Fruit fly (Drosophila melanogaster) whole organism, adult: Measurements from ENCODE around the gene CG6271.
A peak's percentile ranks its signal among the peaks of the same experiment; 100 is the strongest.

ENCODE experiments used
- CG11617 ChIP-seq: fragments of 200-800 bp; sonication (Bioruptor generic); optimal IDR thresholded peaks from 2 replicates; lab custom pipeline; 2017; ENCODE audit warnings: mild to moderate bottlenecking, missing biosample characterization, missing genetic modification reagents, missing genetic modification characterization
- CG12768 ChIP-seq: fragments of 200-800 bp; sonication (Bioruptor generic); optimal IDR thresholded peaks from 2 replicates; lab custom pipeline; 2017; ENCODE audit warnings: missing biosample characterization, missing genetic modification characterization, mild to moderate bottlenecking, moderate library complexity, missing genetic modification reagents
- CG14711 ChIP-seq: fragments of 200-800 bp; sonication (Bioruptor generic); optimal IDR thresholded peaks from 2 replicates; lab custom pipeline; 2018; ENCODE audit warnings: missing biosample characterization, mild to moderate bottlenecking, missing genetic modification characterization, moderate library complexity
- CG1620 ChIP-seq: fragments of 200-800 bp; sonication (Bioruptor generic); optimal IDR thresholded peaks from 2 replicates; lab custom pipeline; 2016; ENCODE audit warnings: missing biosample characterization, missing genetic modification characterization
- CG33017 ChIP-seq: fragments of 200-800 bp; sonication (Bioruptor generic); optimal IDR thresholded peaks from 2 replicates; lab custom pipeline; 2018; ENCODE audit warnings: missing biosample characterization, mild to moderate bottlenecking, missing genetic modification characterization, moderate library complexity
- CG5204 ChIP-seq: fragments of 200-800 bp; sonication (Bioruptor generic); optimal IDR thresholded peaks from 2 replicates; lab custom pipeline; 2016; ENCODE audit warnings: missing biosample characterization, missing genetic modification characterization
- CG7045 ChIP-seq: fragments of 200-800 bp; sonication (Bioruptor generic); optimal IDR thresholded peaks from 2 replicates; lab custom pipeline; 2017; ENCODE audit warnings: missing biosample characterization, mild to moderate bottlenecking, missing genetic modification characterization
- CG7101 ChIP-seq: fragments of 200-800 bp; sonication (Bioruptor generic); optimal IDR thresholded peaks from 2 replicates; lab custom pipeline; 2018; ENCODE audit warnings: missing biosample characterization, mild to moderate bottlenecking, missing genetic modification characterization, moderate library complexity
- Clk ChIP-seq: fragments of 200-800 bp; sonication (Bioruptor generic); optimal IDR thresholded peaks from 2 replicates; lab custom pipeline; 2017; ENCODE audit warnings: missing biosample characterization, missing genetic modification characterization
- Crg-1 ChIP-seq: fragments of 200-800 bp; sonication (Bioruptor generic); optimal IDR thresholded peaks from 2 replicates; lab custom pipeline; 2016; ENCODE audit warnings: missing biosample characterization, missing genetic modification characterization
- Hr96 ChIP-seq: fragments of 200-800 bp; sonication (Bioruptor generic); optimal IDR thresholded peaks from 2 replicates; lab custom pipeline; 2016; ENCODE audit warnings: missing biosample characterization, missing genetic modification characterization
- Mnt ChIP-seq: fragments of 200-800 bp; sonication (Bioruptor generic); optimal IDR thresholded peaks from 2 replicates; lab custom pipeline; 2016; ENCODE audit warnings: missing biosample characterization, mild to moderate bottlenecking, missing genetic modification characterization
- bab1 ChIP-seq: fragments of 200-800 bp; sonication (Bioruptor generic); optimal IDR thresholded peaks from 3 replicates; lab custom pipeline; 2019; ENCODE audit warnings: missing biosample characterization, mild to moderate bottlenecking, missing genetic modification characterization, moderate library complexity
- cic ChIP-seq: fragments of 200-800 bp; sonication (Bioruptor generic); optimal IDR thresholded peaks from 2 replicates; lab custom pipeline; 2017; ENCODE audit warnings: missing biosample characterization, mild to moderate bottlenecking, missing genetic modification characterization, moderate library complexity
- cnc ChIP-seq, 2 experiments: fragments of >200 bp; optimal IDR thresholded peaks; 2 replicates each; lab custom pipeline; 2017
- kay ChIP-seq: fragments of 200-800 bp; sonication (Bioruptor generic); peaks from one replicate; lab custom pipeline; 2016; ENCODE audit warnings: missing biosample characterization, missing genetic modification characterization, borderline replicate concordance
- ovo ChIP-seq: fragments of 200-800 bp; sonication (Bioruptor generic); optimal IDR thresholded peaks from 2 replicates; lab custom pipeline; 2016; ENCODE audit warnings: missing biosample characterization, missing genetic modification characterization
- pad ChIP-seq: fragments of 200-800 bp; sonication (Bioruptor generic); optimal IDR thresholded peaks from 3 replicates; lab custom pipeline; 2017; ENCODE audit warnings: missing biosample characterization, missing genetic modification characterization, mild to moderate bottlenecking, moderate library complexity, missing genetic modification reagents
- tj ChIP-seq: fragments of 200-800 bp; sonication (Bioruptor generic); optimal IDR thresholded peaks from 3 replicates; lab custom pipeline; 2017; ENCODE audit warnings: missing biosample characterization, mild to moderate bottlenecking, missing genetic modification characterization, moderate library complexity
- toe ChIP-seq: fragments of 200-800 bp; sonication (Bioruptor generic); optimal IDR thresholded peaks from 2 replicates; lab custom pipeline; 2016; ENCODE audit warnings: missing biosample characterization, missing genetic modification characterization

CG6271 gene

DNA sequence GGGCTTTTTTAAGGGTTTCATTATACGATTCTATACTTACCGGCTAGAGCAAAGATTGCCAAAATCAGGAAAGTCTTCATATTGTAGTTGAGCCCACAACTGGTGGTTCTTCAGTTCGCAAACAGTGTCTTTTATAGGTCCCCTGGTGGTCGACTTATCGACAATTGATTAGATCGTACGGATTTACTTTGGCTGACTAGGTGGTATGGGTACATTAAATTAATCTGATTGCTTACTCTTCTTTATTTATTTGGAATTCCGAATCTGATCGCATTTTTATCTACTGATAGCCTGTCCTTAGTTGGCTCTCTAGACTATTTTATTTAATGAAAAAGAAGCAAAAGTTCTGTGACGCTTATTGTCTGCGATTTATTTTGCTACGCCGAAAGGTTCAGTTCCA is at the start of gene CG6271:
Gene CG6271 (minus strand): TSS at position 101 of the 400 bp plus-strand sequence.
- TF ChIP-seq kay (GFP tag; lab: Kevin White, UChicago) (no peak), ovo (GFP tag; lab: Kevin White, UChicago) (no peak), CG5204 (GFP tag; lab: Kevin White, UChicago) (no peak), bab1 (GFP tag; lab: Kevin White, UChicago) (no peak), Mnt (no peak), cnc (optimal IDR thresholded peaks at IDR 0.05; lab: Kevin White, UChicago) (no peak), tj (GFP tag; lab: Kevin White, UChicago) (no peak), cic (GFP tag; lab: Kevin White, UChicago) (no peak), CG7045 (no peak), CG1620 (GFP tag; lab: Kevin White, UChicago) (no peak), CG14711 (tag; lab: Kevin White, UChicago) (no peak), Crg-1 (GFP tag; lab: Kevin White, UChicago) (no peak), CG7101 (tag; lab: Kevin White, UChicago) (no peak), Clk (GFP tag; lab: Kevin White, UChicago) (no peak), Hr96 (GFP tag; lab: Kevin White, UChicago) (no peak), pad (GFP tag; lab: Kevin White, UChicago) (no peak), toe (no peak), CG11617 (GFP tag; lab: Kevin White, UChicago) (no peak), CG12768 (GFP tag; lab: Kevin White, UChicago) (no peak)

DNA sequence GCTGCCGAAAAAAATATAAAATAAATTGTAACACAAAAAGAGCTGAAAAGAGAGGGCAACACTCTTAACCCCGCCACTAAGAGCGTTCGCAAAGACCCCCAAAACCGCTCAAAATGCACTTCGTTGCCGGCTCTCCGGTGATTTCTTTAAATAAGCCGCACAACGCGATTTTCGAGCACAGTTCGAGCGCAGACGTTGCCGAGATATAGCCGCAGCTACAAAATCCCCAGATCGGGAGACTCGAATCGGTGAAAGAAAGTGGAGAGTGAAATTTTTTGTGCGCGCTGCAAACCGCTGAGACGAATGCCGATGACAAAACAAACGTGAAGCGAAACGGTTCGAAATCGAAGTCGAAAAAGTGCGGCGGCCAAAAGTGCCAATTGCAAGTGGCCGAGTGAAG is 49.8 kb upstream of the CG6271 start, which contains the start of gene CG14257:
Gene CG14257 (plus strand): TSS at position 177 of the 400 bp plus-strand sequence.
- TF ChIP-seq ovo (GFP tag; lab: Kevin White, UChicago) (no peak), Crg-1 (GFP tag; lab: Kevin White, UChicago) (no peak), CG1620 (GFP tag; lab: Kevin White, UChicago) (no peak), CG11617 (GFP tag; lab: Kevin White, UChicago) (no peak), toe (no peak), pad (GFP tag; lab: Kevin White, UChicago) (no peak), CG7101 (tag; lab: Kevin White, UChicago) (no peak)

DNA sequence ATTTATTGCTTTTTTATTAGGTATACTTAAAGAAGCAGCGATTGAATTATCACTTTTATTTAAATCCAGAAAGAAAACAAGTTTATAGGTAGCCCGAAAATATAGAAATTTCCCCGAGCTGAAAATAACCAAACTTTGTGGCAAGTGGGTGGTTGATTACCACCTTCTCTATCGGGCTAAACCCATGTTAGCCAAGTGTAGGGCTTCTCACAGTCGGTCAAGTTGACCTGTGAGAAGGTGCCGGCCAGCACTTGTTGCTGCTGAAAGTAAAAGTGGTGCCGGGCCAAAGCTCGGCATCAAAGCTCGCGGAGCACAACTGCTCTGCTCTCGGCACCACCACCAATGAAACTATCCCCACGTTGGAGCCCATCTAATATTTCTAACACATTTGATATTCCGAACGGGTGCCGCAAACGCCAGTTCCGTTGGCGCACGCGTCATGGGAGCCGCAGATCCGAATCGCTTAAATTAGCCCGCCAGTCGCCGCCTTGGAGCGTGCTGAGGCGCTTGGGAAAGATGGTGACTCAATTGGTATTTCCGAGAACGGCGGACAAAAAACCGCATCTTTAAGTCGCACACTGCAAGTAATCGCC is 45.1 kb upstream of the CG6271 start:
- no peak for TF ChIP-seq toe
- TF ChIP-seq kay (GFP tag; lab: Kevin White, UChicago) = peak; percentile 69
- TF ChIP-seq CG5204 (GFP tag; lab: Kevin White, UChicago) = no peak
- TF ChIP-seq cic (GFP tag; lab: Kevin White, UChicago) = no peak
- TF ChIP-seq CG14711 (tag; lab: Kevin White, UChicago) = no peak
- TF ChIP-seq Mnt = no peak
- TF ChIP-seq ovo (GFP tag; lab: Kevin White, UChicago) = no peak
- no peak for TF ChIP-seq Hr96 (GFP tag; lab: Kevin White, UChicago)
- TF ChIP-seq CG12768 (GFP tag; lab: Kevin White, UChicago) = peak; percentile 14
- TF ChIP-seq CG7045 = no peak
- no peak for TF ChIP-seq CG1620 (GFP tag; lab: Kevin White, UChicago)
- no peak for TF ChIP-seq tj (GFP tag; lab: Kevin White, UChicago)
- TF ChIP-seq Crg-1 (GFP tag; lab: Kevin White, UChicago) = no peak
- no peak for TF ChIP-seq bab1 (GFP tag; lab: Kevin White, UChicago)

DNA sequence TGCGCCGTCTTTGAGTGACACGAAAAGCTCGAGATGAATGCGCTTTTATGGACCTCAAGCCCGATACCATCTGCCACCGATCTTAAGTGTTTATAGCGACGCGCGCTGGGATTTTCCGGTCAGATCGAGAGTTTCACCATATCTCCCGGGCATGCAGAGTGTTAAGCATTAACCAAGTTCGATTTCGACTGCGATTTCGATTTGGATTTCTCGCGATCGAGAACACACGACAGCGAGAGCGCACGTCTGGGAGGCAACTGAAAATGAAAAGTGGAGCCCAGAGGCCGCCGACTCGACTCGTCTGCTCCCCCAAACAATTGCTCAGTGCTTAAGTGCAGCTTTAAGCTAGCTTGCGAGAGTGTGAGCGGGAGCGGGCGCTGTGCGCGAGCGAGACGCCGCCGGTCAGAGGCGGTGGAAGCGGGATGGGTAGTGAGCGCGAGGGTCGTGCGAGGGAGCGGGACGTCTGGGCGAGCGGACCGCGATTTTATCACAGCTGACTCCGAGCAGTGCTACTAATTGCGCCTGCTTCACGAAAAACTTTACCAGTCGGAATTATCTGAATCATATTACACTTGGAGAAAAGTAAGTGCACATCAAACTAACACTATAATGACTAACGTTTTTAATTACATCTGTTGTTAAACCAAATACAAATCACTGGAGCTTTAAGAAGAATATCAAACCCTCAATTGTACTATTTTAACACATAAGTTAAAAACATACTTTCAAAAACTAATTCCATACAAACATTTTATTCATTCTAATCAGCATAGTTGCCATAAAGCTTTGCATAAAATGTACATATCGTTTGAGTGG is 44.1 kb upstream of the CG6271 start, which contains the start of gene spz:
Gene spz (minus strand): TSS at position 261 of the 816 bp plus-strand sequence.
- TF ChIP-seq CG12768 (GFP tag; lab: Kevin White, UChicago) = peak; percentile 11
- TF ChIP-seq cnc (optimal IDR thresholded peaks at IDR 0.05; lab: Kevin White, UChicago) = no peak
- peak; percentile 31 for TF ChIP-seq bab1 (GFP tag; lab: Kevin White, UChicago)
- TF ChIP-seq pad (GFP tag; lab: Kevin White, UChicago) = peak; percentile 46
- TF ChIP-seq ovo (GFP tag; lab: Kevin White, UChicago) = peak; percentile 40
- TF ChIP-seq CG14711 (tag; lab: Kevin White, UChicago) = no peak

DNA sequence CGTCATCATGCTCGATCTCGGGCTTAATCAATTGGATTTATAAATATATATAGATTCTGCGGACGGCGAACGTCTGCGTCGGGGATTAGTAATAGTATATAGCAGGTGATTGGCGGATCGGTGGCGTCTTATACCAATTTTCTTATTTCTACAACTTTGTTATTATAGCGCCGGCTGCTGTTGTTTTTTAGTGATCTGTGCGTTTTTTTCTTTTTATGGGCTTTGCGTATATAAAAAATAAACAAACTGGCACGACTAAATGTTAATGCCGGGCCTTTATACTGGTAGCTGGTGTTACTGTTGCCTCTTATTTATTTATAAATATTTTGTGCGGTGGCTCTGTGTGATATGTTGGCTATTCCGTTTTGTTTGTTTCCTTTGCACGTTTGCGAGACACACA is 43.3 kb upstream of the CG6271 start:
- TF ChIP-seq pad (GFP tag; lab: Kevin White, UChicago) (no peak), kay (GFP tag; lab: Kevin White, UChicago) (peak; percentile 75)

DNA sequence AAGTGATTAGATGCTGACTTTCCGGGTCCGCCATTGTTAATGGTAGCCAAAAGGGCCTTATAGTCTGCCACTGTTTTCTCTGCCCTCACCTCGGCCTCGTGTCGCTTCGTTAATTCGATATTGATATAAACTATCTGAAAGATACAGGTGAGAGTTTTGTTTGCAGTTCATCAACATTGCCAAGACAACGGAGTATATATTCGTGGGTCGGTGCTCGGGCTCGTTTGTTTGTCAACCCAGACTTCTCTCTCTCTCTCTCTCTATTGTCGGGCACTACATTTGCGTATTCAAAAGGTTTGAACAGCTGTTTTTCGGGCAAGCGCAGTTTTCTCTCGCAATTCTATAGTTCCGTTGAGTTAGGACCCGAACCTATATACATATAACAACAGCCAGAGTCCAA is 41.5 kb upstream of the CG6271 start:
- no peak for TF ChIP-seq CG7045
- TF ChIP-seq CG14711 (tag; lab: Kevin White, UChicago) = peak; percentile 8

DNA sequence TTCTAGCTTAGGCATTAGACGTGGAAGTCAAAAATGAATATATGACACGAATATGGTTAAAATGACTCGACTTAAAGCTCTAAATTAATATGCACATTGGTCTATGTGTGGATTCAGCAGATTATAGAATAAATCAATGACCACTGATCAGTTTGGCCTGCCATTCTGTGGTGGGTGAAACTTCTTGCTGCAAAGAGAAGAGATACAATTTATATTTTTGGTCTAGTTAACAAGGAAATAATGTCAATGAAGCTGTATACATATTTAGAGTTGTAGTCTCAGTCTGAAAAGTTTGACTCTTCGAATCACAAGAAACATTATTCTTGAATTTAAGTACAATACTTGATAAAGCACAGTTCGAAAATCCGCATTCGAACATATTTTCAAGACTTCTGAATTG is 39.2 kb upstream of the CG6271 start, which contains the start of gene CG43935:
Gene CG43935 (plus strand): TSS at position 301 of the 400 bp plus-strand sequence.
- TF ChIP-seq Clk (GFP tag; lab: Kevin White, UChicago) = no peak
- no peak for TF ChIP-seq CG5204 (GFP tag; lab: Kevin White, UChicago)
- TF ChIP-seq Crg-1 (GFP tag; lab: Kevin White, UChicago) = no peak
- TF ChIP-seq Hr96 (GFP tag; lab: Kevin White, UChicago) = no peak
- TF ChIP-seq CG33017 (tag; lab: Kevin White, UChicago) = no peak
- no peak for TF ChIP-seq cnc (optimal IDR thresholded peaks at IDR 0.05; lab: Kevin White, UChicago)
- TF ChIP-seq Mnt = no peak
- no peak for TF ChIP-seq CG11617 (GFP tag; lab: Kevin White, UChicago)
- no peak for TF ChIP-seq CG14711 (tag; lab: Kevin White, UChicago)
- no peak for TF ChIP-seq ovo (GFP tag; lab: Kevin White, UChicago)
- no peak for TF ChIP-seq CG7101 (tag; lab: Kevin White, UChicago)
- no peak for TF ChIP-seq pad (GFP tag; lab: Kevin White, UChicago)
- TF ChIP-seq tj (GFP tag; lab: Kevin White, UChicago) = no peak
- no peak for TF ChIP-seq cic (GFP tag; lab: Kevin White, UChicago)
